Worm (Caenorhabditis elegans): ENCODE results near the gene F41G3.20.

- TF ChIP-seq pqm-1 (tag; optimal IDR thresholded peaks at IDR 0.05) (no peak), fkh-4 (tag; optimal IDR thresholded peaks at IDR 0.05; ENCODE audit: borderline replicate concordance) (no peak), fkh-10 (GFP tag; optimal IDR thresholded peaks at IDR 0.05) (no peak), unc-86 (tag; optimal IDR thresholded peaks at IDR 0.05) (no peak)
Measured at ce11 chrII:6744648-6745047, 6.2 kb downstream of the F41G3.20 start, which contains the start of gene ins-15.

All from whole organism, L1 larva.